Worm (Caenorhabditis elegans) whole organism, L3 larva: ENCODE measurements around the gene str-33.

Experiments
- ZK546.5 ChIP-seq: sonication (generic microtip); optimal IDR thresholded peaks from 2 replicates; lab custom pipeline; 2017; ENCODE audit warnings: missing biosample characterization, missing genetic modification characterization
- aly-2 ChIP-seq: fragments of 150-350 bp; optimal IDR thresholded peaks from 2 replicates; lab custom pipeline; 2014; ENCODE audit warnings: missing biosample characterization, missing genetic modification characterization
- daf-12 ChIP-seq: fragments of 150-350 bp; optimal IDR thresholded peaks from 2 replicates; lab custom pipeline; 2014; ENCODE audit warnings: missing biosample characterization, missing genetic modification reagents, missing genetic modification characterization
- elt-3 ChIP-seq, 3 experiments: fragments of 150-350 bp in 1 of 3; sonication (generic microtip) in 2 of 3; optimal IDR thresholded peaks; 2 replicates in 2 of 3; 4 replicates in 1 of 3; lab custom pipeline; 2014 to 2017; ENCODE audit warnings: missing biosample characterization in 3 of 3, missing genetic modification characterization in 3 of 3
- fkh-10 ChIP-seq: sonication (generic microtip); optimal IDR thresholded peaks from 2 replicates; lab custom pipeline; 2017; ENCODE audit warnings: missing biosample characterization, missing genetic modification reagents, missing genetic modification characterization
- lin-39 ChIP-seq: fragments of 150-350 bp; optimal IDR thresholded peaks from 2 replicates; lab custom pipeline; 2018; ENCODE audit warnings: missing biosample characterization, missing genetic modification reagents, missing genetic modification characterization
- mdl-1 ChIP-seq: fragments of 150-350 bp; optimal IDR thresholded peaks from 2 replicates; lab custom pipeline; 2014; ENCODE audit warnings: missing biosample characterization, missing genetic modification characterization
- nhr-11 ChIP-seq: fragments of 150-350 bp; optimal IDR thresholded peaks from 2 replicates; lab custom pipeline; 2014; ENCODE audit warnings: missing biosample characterization, missing genetic modification characterization
- nhr-237 ChIP-seq: fragments of 150-350 bp; optimal IDR thresholded peaks from 2 replicates; lab custom pipeline; 2014; ENCODE audit warnings: missing biosample characterization, missing genetic modification characterization
- pha-4 ChIP-seq: fragments of 150-350 bp; optimal IDR thresholded peaks from 2 replicates; lab custom pipeline; 2014; ENCODE audit warnings: missing biosample characterization, missing genetic modification reagents, missing genetic modification characterization

DNA sequence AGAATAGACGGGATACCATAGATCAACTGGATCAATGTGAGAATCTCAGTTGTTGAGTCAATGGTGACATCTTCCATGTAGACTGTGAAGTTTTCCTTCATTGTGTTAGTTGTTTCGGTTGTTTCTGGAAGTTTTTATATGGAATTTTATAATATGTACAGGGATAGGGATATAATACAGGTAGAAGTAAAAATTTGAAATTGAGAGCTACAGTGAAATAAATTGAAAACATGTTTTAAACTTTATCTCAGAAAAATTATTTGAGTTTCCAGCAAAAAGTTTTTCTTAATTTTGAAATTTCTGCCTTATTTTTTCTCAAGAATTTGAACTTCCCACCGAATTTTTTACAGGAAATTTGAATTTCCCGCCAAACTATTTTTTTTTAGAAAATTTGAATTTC, 14.0 kb downstream of the str-33 start, which contains the start of gene srg-62:
- TF ChIP-seq aly-2 (tag; lab: Kevin White, UChicago) (no peak), nhr-11 (tag; lab: Kevin White, UChicago) (no peak), daf-12 (tag; lab: Kevin White, UChicago) (no peak), elt-3 (tag; optimal IDR thresholded peaks at IDR 0.05; lab: Kevin White, UChicago) (no peak), ZK546.5 (tag; lab: Kevin White, UChicago) (no peak), mdl-1 (no peak), nhr-237 (tag; lab: Kevin White, UChicago) (no peak), pha-4 (tag; lab: Kevin White, UChicago) (no peak), fkh-10 (GFP tag; lab: Kevin White, UChicago) (no peak), lin-39 (tag; lab: Kevin White, UChicago) (no peak)
